Fruit fly (Drosophila melanogaster): Measurements from ENCODE around the gene obst-H.

obst-H gene

dm6 chr3L:15500813-15501645, 28.0 kb downstream of the obst-H start, which contains the start of gene CG7272 (continued):
- TF ChIP-seq E2f1 (GFP tag; IDR thresholded peaks at IDR 0.05) (peak; percentile 36; the same call in 1 of the 2 replicates), CG9215 (GFP tag; IDR thresholded peaks at IDR 0.05) (no peak), pfk (GFP tag; optimal IDR thresholded peaks at IDR 0.05) (no peak), CG18011 (GFP tag; optimal IDR thresholded peaks at IDR 0.05) (peak; percentile 22), inv (GFP tag; IDR thresholded peaks at IDR 0.05; ENCODE audit: partially characterized antibody) (no peak; the same call in 1 of the 2 replicates), HmgZ (tag; optimal IDR thresholded peaks at IDR 0.05) (peak; percentile 65), tio (GFP tag; optimal IDR thresholded peaks at IDR 0.05) (no peak), sima (GFP tag; optimal IDR thresholded peaks at IDR 0.05) (no peak), phol (tag; optimal IDR thresholded peaks at IDR 0.05) (no peak), trh (GFP tag; optimal IDR thresholded peaks at IDR 0.05) (no peak), wor (GFP tag; IDR thresholded peaks at IDR 0.05) (no peak), Tbp (GFP tag; optimal IDR thresholded peaks at IDR 0.05) (no peak), Usf (GFP tag; optimal IDR thresholded peaks at IDR 0.05) (no peak), pan (optimal IDR thresholded peaks at IDR 0.05) (no peak), pan (GFP tag; optimal IDR thresholded peaks at IDR 0.05 in 1 of 2, IDR thresholded peaks at IDR 0.05 in 1 of 2) (peak in 1 of 2 experiments; percentile 27), CG17612 (GFP tag; IDR thresholded peaks at IDR 0.05) (no peak), ERR (GFP tag; optimal IDR thresholded peaks at IDR 0.05) (peak; percentile 31), CG4282 (GFP tag; optimal IDR thresholded peaks at IDR 0.05) (no peak), Hmx (GFP tag; optimal IDR thresholded peaks at IDR 0.05) (no peak), Dad (GFP tag; optimal IDR thresholded peaks at IDR 0.05) (no peak), Ravus (GFP tag; IDR thresholded peaks at IDR 0.05) (no peak), btn (GFP tag; optimal IDR thresholded peaks at IDR 0.05) (no peak), CG4617 (GFP tag; optimal IDR thresholded peaks at IDR 0.05; ENCODE audit: borderline replicate concordance) (no peak), CG13296 (GFP tag; optimal IDR thresholded peaks at IDR 0.05) (peak; percentile 34), Gsc (GFP tag; IDR thresholded peaks at IDR 0.05) (no peak), CG7357 (GFP tag; IDR thresholded peaks at IDR 0.05) (no peak), trem (tag; optimal IDR thresholded peaks at IDR 0.05) (peak; percentile 97), CG2889 (GFP tag; IDR thresholded peaks at IDR 0.05) (no peak), CG8089 (GFP tag; optimal IDR thresholded peaks at IDR 0.05) (no peak), mirr (GFP tag; optimal IDR thresholded peaks at IDR 0.05) (peak; percentile 65), Jarid2 (GFP tag; optimal IDR thresholded peaks at IDR 0.05) (peak; percentile 70), NfI (GFP tag; optimal IDR thresholded peaks at IDR 0.05) (no peak), pum (GFP tag; optimal IDR thresholded peaks at IDR 0.05) (no peak), HLH54F (GFP tag; optimal IDR thresholded peaks at IDR 0.05) (no peak), knrl (GFP tag; IDR thresholded peaks at IDR 0.05; ENCODE audit: partially characterized antibody) (no peak), ewg (GFP tag; optimal IDR thresholded peaks at IDR 0.05) (no peak), Hr39 (optimal IDR thresholded peaks at IDR 0.05) (no peak), salm (tag; optimal IDR thresholded peaks at IDR 0.05) (no peak), crc (GFP tag; optimal IDR thresholded peaks at IDR 0.05) (no peak), Oaz (GFP tag; IDR thresholded peaks at IDR 0.05) (no peak), Deaf1 (tag; optimal IDR thresholded peaks at IDR 0.05) (peak; percentile 72), CG4360 (GFP tag; IDR thresholded peaks at IDR 0.05) (no peak), Gug (GFP tag; IDR thresholded peaks at IDR 0.05) (no peak), Fer1 (GFP tag; optimal IDR thresholded peaks at IDR 0.05) (no peak), Xrp1 (GFP tag; IDR thresholded peaks at IDR 0.05) (peak; percentile 32; the same call in 1 of the 2 replicates), hth (optimal IDR thresholded peaks at IDR 0.05) (no peak), H15 (GFP tag; IDR thresholded peaks at IDR 0.05) (no peak), MTF-1 (GFP tag; optimal IDR thresholded peaks at IDR 0.05; ENCODE audit: borderline replicate concordance) (peak; percentile 14), amos (GFP tag; IDR thresholded peaks at IDR 0.05; ENCODE audit: partially characterized antibody) (peak; percentile 54; the same call in 1 of the 2 replicates), CG11247 (GFP tag; IDR thresholded peaks at IDR 0.05) (no peak), chif (GFP tag; optimal IDR thresholded peaks at IDR 0.05) (no peak)

All from whole organism, embryonic.